Fruit fly (Drosophila melanogaster) whole organism, embryonic: ENCODE measurements around the gene Pop4.

Experiments
- Adf1 ChIP-seq: fragments of 200-800 bp; sonication (Bioruptor generic); IDR thresholded peaks from 2 replicates; pipeline ENCODE4 v1.3.6; 2022; ENCODE audit warnings: missing biosample characterization, missing genetic modification characterization
- Antp ChIP-seq: fragments of 200-800 bp; sonication (Bioruptor generic); optimal IDR thresholded peaks from 3 replicates; lab custom pipeline; 2016; ENCODE audit warnings: missing biosample characterization, missing genetic modification characterization
- Awh ChIP-seq: fragments of 200-800 bp; sonication (Bioruptor generic); IDR thresholded peaks from 2 replicates; pipeline ENCODE4, ENCODE4 v1.3.6; 2022; ENCODE audit warnings: missing biosample characterization, missing genetic modification characterization
- B-H2 ChIP-seq: fragments of 200-800 bp; sonication (Bioruptor generic); optimal IDR thresholded peaks from 2 replicates; lab custom pipeline; 2018; ENCODE audit warnings: missing biosample characterization, mild to moderate bottlenecking, missing genetic modification characterization
- Bteb2 ChIP-seq: fragments of 200-800 bp; sonication (Bioruptor generic); optimal IDR thresholded peaks from 2 replicates; lab custom pipeline; 2016; ENCODE audit warnings: missing biosample characterization, missing genetic modification characterization
- CG10979 ChIP-seq: fragments of 200-800 bp; sonication (Bioruptor generic); optimal IDR thresholded peaks from 2 replicates; lab custom pipeline; 2018; ENCODE audit warnings: missing biosample characterization, mild to moderate bottlenecking, missing genetic modification characterization, moderate library complexity
- CG14014 ChIP-seq: fragments of 200-800 bp; sonication (Bioruptor generic); IDR thresholded peaks from 2 replicates; pipeline ENCODE4 v1.3.6; 2022; ENCODE audit warnings: missing biosample characterization, missing genetic modification characterization
- CG15269 ChIP-seq: fragments of 200-800 bp; sonication (Bioruptor generic); optimal IDR thresholded peaks from 2 replicates; lab custom pipeline; 2018; ENCODE audit warnings: missing biosample characterization, mild to moderate bottlenecking, missing genetic modification characterization, moderate library complexity
- CG17359 ChIP-seq: fragments of 200-800 bp; sonication (Bioruptor generic); optimal IDR thresholded peaks from 3 replicates; lab custom pipeline; 2018; ENCODE audit warnings: missing biosample characterization, mild to moderate bottlenecking, missing genetic modification characterization, moderate library complexity
- CG17385 ChIP-seq: fragments of 200-800 bp; sonication (Bioruptor generic); optimal IDR thresholded peaks from 3 replicates; lab custom pipeline; 2018; ENCODE audit warnings: missing biosample characterization, mild to moderate bottlenecking, missing genetic modification characterization
- CG2129 ChIP-seq: fragments of 200-800 bp; sonication (Bioruptor generic); IDR thresholded peaks from 2 replicates; pipeline ENCODE4 v1.3.6; 2022; ENCODE audit warnings: missing biosample characterization, missing genetic modification characterization; ENCODE audit not compliant: partially characterized antibody
- CG2199 ChIP-seq: fragments of 200-800 bp; sonication (Bioruptor generic); IDR thresholded peaks from 3 replicates; pipeline ENCODE4 v1.3.6; 2022; ENCODE audit warnings: missing biosample characterization, missing genetic modification characterization
- CG2202 ChIP-seq: fragments of 200-800 bp; sonication (Bioruptor generic); optimal IDR thresholded peaks from 2 replicates; lab custom pipeline; 2018; ENCODE audit warnings: missing biosample characterization, mild to moderate bottlenecking, missing genetic modification characterization
- CG2875 ChIP-seq: fragments of 200-800 bp; sonication (Bioruptor generic); optimal IDR thresholded peaks from 2 replicates; lab custom pipeline; 2017; ENCODE audit warnings: missing biosample characterization, mild to moderate bottlenecking, missing genetic modification characterization, missing genetic modification reagents
- CG4854 ChIP-seq: fragments of 200-800 bp; sonication (Bioruptor generic); optimal IDR thresholded peaks from 2 replicates; lab custom pipeline; 2016; ENCODE audit warnings: missing biosample characterization, missing genetic modification characterization, inconsistent platforms
- CG5245 ChIP-seq: fragments of 200-800 bp; sonication (Bioruptor generic); optimal IDR thresholded peaks from 3 replicates; lab custom pipeline; 2016; ENCODE audit warnings: missing biosample characterization, missing genetic modification characterization
- CG5953 ChIP-seq: fragments of 200-800 bp; sonication (Bioruptor generic); IDR thresholded peaks from 2 replicates; pipeline ENCODE4 v1.3.6; 2022; ENCODE audit warnings: missing biosample characterization, missing genetic modification characterization
- CG7745 ChIP-seq: fragments of 200-800 bp; sonication (Bioruptor generic); optimal IDR thresholded peaks from 2 replicates; lab custom pipeline; 2018; ENCODE audit warnings: missing biosample characterization, mild to moderate bottlenecking, missing genetic modification characterization, moderate library complexity
- CG9797 ChIP-seq: fragments of 200-800 bp; sonication (Bioruptor generic); optimal IDR thresholded peaks from 3 replicates; lab custom pipeline; 2018; ENCODE audit warnings: missing biosample characterization, mild to moderate bottlenecking, missing genetic modification characterization
- CTCF ChIP-seq: fragments of 200-800 bp; sonication (Bioruptor generic); optimal IDR thresholded peaks from 2 replicates; lab custom pipeline; 2017; ENCODE audit warnings: missing biosample characterization, mild to moderate bottlenecking, missing genetic modification characterization, moderate library complexity
- E2f1 ChIP-seq: fragments of 200-800 bp; sonication (Bioruptor generic); IDR thresholded peaks from 2 replicates; pipeline ENCODE4 v1.3.6; 2022; ENCODE audit warnings: missing biosample characterization, missing genetic modification characterization
- Hmr ChIP-seq: fragments of 200-800 bp; sonication (Bioruptor generic); optimal IDR thresholded peaks from 3 replicates; lab custom pipeline; 2017; ENCODE audit warnings: mild to moderate bottlenecking, missing biosample characterization, missing genetic modification reagents, missing genetic modification characterization
- Hr39 ChIP-seq: fragments of >200 bp; optimal IDR thresholded peaks from 2 replicates; lab custom pipeline; 2017
- Hr78 ChIP-seq, 2 experiments: fragments of 200-800 bp in 1 of 2; fragments of >200 bp in 1 of 2; sonication (Bioruptor generic) in 1 of 2; optimal IDR thresholded peaks; 2 replicates each; lab custom pipeline; 2017 to 2019; ENCODE audit warnings: missing biosample characterization in 2 of 2, missing genetic modification characterization in 2 of 2, mild to moderate bottlenecking in 1 of 2, moderate library complexity in 1 of 2
- Lpt ChIP-seq: fragments of >200 bp; optimal IDR thresholded peaks from 2 replicates; lab custom pipeline; 2018; ENCODE audit warnings: missing biosample characterization, missing genetic modification characterization
- Meics ChIP-seq: fragments of 200-800 bp; sonication (Bioruptor generic); optimal IDR thresholded peaks from 2 replicates; lab custom pipeline; 2017; ENCODE audit warnings: missing biosample characterization, mild to moderate bottlenecking, missing genetic modification characterization
- NC2β ChIP-seq: fragments of 200-800 bp; sonication (Bioruptor generic); optimal IDR thresholded peaks from 2 replicates; lab custom pipeline; 2016; ENCODE audit warnings: missing biosample characterization, missing genetic modification characterization
- Ravus ChIP-seq: fragments of 200-800 bp; sonication (Bioruptor generic); IDR thresholded peaks from 2 replicates; pipeline ENCODE4 v1.3.6; 2022; ENCODE audit warnings: missing biosample characterization, missing genetic modification characterization
- Sry-β ChIP-seq: fragments of 200-800 bp; sonication (Bioruptor generic); optimal IDR thresholded peaks from 2 replicates; lab custom pipeline; 2018; ENCODE audit warnings: missing biosample characterization, mild to moderate bottlenecking, missing genetic modification characterization, moderate library complexity
- al ChIP-seq: fragments of 200-800 bp; sonication (Bioruptor generic); IDR thresholded peaks from 2 replicates; pipeline ENCODE4 v1.3.6; 2022; ENCODE audit warnings: missing biosample characterization, missing genetic modification characterization
- bowl ChIP-seq: fragments of 200-800 bp; sonication (Bioruptor generic); IDR thresholded peaks from 2 replicates; pipeline ENCODE4 v1.3.6; 2022; ENCODE audit warnings: missing biosample characterization, missing genetic modification characterization
- cad ChIP-seq: fragments of >200 bp; optimal IDR thresholded peaks from 2 replicates; lab custom pipeline; 2017; ENCODE audit warnings: missing biosample characterization, missing genetic modification characterization
- chn ChIP-seq: fragments of 200-800 bp; sonication (Bioruptor generic); optimal IDR thresholded peaks from 2 replicates; lab custom pipeline; 2016; ENCODE audit warnings: missing biosample characterization, missing genetic modification characterization
- dmrt11E ChIP-seq: fragments of 200-800 bp; sonication (Bioruptor generic); optimal IDR thresholded peaks from 3 replicates; lab custom pipeline; 2018; ENCODE audit warnings: missing biosample characterization, mild to moderate bottlenecking, missing genetic modification characterization, moderate library complexity
- ems ChIP-seq: fragments of 200-800 bp; sonication (Bioruptor generic); optimal IDR thresholded peaks from 3 replicates; lab custom pipeline; 2016; ENCODE audit warnings: missing biosample characterization, missing genetic modification characterization
- ewg ChIP-seq: fragments of 200-800 bp; sonication (Bioruptor generic); optimal IDR thresholded peaks from 3 replicates; lab custom pipeline; 2017; ENCODE audit warnings: mild to moderate bottlenecking, missing biosample characterization, missing genetic modification reagents, missing genetic modification characterization
- fd96Cb ChIP-seq: fragments of 200-800 bp; sonication (Bioruptor generic); optimal IDR thresholded peaks from 2 replicates; lab custom pipeline; 2018; ENCODE audit warnings: missing biosample characterization, mild to moderate bottlenecking, missing genetic modification characterization, moderate library complexity
- lilli ChIP-seq: fragments of 200-800 bp; sonication (Bioruptor generic); optimal IDR thresholded peaks from 3 replicates; lab custom pipeline; 2016; ENCODE audit warnings: missing biosample characterization, missing genetic modification characterization
- lola ChIP-seq, 3 experiments: fragments of >200 bp in 2 of 3; fragments of 200-800 bp in 1 of 3; sonication (Bioruptor generic) in 1 of 3; optimal IDR thresholded peaks; 2 replicates each; lab custom pipeline; 2017 to 2019; ENCODE audit warnings: missing biosample characterization in 3 of 3, missing genetic modification characterization in 3 of 3, mild to moderate bottlenecking in 1 of 3, moderate library complexity in 1 of 3
- mirr ChIP-seq: fragments of 200-800 bp; sonication (Bioruptor generic); optimal IDR thresholded peaks from 3 replicates; lab custom pipeline; 2018; ENCODE audit warnings: missing biosample characterization, mild to moderate bottlenecking, missing genetic modification characterization
- onecut ChIP-seq: fragments of 200-800 bp; sonication (Bioruptor generic); IDR thresholded peaks from 2 replicates; pipeline ENCODE4 v1.3.6; 2022; ENCODE audit warnings: missing biosample characterization, missing genetic modification characterization
- org-1 ChIP-seq: fragments of 200-800 bp; sonication (Bioruptor generic); optimal IDR thresholded peaks from 2 replicates; lab custom pipeline; 2017; ENCODE audit warnings: missing biosample characterization, missing genetic modification characterization
- prd ChIP-seq, 3 experiments: fragments of >200 bp in 2 of 3; fragments of 200-800 bp in 1 of 3; sonication (Bioruptor generic) in 1 of 3; optimal IDR thresholded peaks in 2 of 3; IDR thresholded peaks in 1 of 3; 2 replicates in 2 of 3; 3 replicates in 1 of 3; pipeline versions ENCODE4 v1.3.6 to Lab custom; 2017 to 2022; ENCODE audit warnings: missing biosample characterization in 1 of 3, missing genetic modification characterization in 1 of 3
- run ChIP-seq: fragments of 200-800 bp; sonication (Bioruptor generic); optimal IDR thresholded peaks from 3 replicates; lab custom pipeline; 2018; ENCODE audit warnings: missing biosample characterization, mild to moderate bottlenecking, missing genetic modification characterization
- sc ChIP-seq, 3 experiments: fragments of >200 bp in 2 of 3; fragments of 200-800 bp in 1 of 3; sonication (Bioruptor generic) in 1 of 3; optimal IDR thresholded peaks; 2 replicates in 2 of 3; 3 replicates in 1 of 3; lab custom pipeline; 2017; ENCODE audit warnings: mild to moderate bottlenecking in 1 of 3, missing biosample characterization in 1 of 3, missing genetic modification characterization in 1 of 3, missing genetic modification reagents in 1 of 3
- sens ChIP-seq: fragments of 200-800 bp; sonication (Bioruptor generic); peaks from one replicate; lab custom pipeline; 2016; ENCODE audit warnings: missing biosample characterization, missing genetic modification characterization
- slou ChIP-seq: fragments of 200-800 bp; sonication (Bioruptor generic); optimal IDR thresholded peaks from 3 replicates; lab custom pipeline; 2016; ENCODE audit warnings: missing biosample characterization, missing genetic modification characterization
- twi ChIP-seq: fragments of 200-800 bp; optimal IDR thresholded peaks from 2 replicates; lab custom pipeline; 2019; ENCODE audit warnings: missing biosample characterization, mild to moderate bottlenecking, missing genetic modification characterization, moderate library complexity
- unpg ChIP-seq: fragments of 200-800 bp; sonication (Bioruptor generic); optimal IDR thresholded peaks from 3 replicates; lab custom pipeline; 2018; ENCODE audit warnings: missing biosample characterization, mild to moderate bottlenecking, missing genetic modification characterization, moderate library complexity

The Pop4 gene

DNA sequence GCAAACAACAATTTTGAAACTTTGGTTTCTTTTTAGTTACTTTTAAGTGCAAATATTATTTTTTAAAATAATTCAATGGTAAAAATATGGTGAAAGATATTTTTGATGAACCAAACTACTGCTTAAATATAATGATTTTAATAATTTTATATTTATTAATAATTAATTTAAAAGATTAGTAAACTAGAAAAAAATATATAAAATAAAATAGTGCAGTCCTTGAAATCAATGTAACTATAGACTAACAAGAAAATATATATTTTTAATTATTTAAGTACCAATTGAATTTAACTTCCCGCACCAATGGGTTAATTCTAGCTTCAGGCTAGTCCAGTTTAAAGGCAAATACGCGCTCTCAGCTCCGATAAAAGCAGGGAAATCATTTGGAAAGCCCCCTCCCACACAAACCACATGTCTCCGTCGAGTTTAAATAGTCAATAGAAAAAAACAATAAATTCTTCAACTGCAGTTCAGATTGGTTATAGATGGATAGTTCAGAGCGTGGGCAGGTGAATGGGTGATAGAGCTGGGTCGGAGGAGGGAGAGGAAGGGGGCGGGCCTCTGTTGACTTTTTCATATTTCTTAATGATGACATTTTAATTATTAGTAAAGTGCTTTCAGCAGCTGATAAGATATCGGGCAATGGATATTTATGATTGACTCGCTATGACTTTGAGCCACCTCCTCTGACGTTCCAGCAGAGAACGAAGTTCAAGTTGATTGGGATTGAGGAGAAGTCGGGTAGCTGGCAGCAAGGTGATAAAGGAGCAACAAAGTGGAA is 16.3 kb downstream of the Pop4 start (continued):
- TF ChIP-seq Hr78 (GFP tag; optimal IDR thresholded peaks at IDR 0.05; lab: Kevin White, UChicago): peak in 1 of 2 experiments; percentile 35
- TF ChIP-seq CG17385: peak; percentile 21
- TF ChIP-seq org-1 (GFP tag; lab: Kevin White, UChicago): no peak
- TF ChIP-seq chn (GFP tag; lab: Kevin White, UChicago): no peak
- TF ChIP-seq CG15269 (tag; lab: Kevin White, UChicago): peak; percentile 6
- peak; percentile 54 for TF ChIP-seq mirr (GFP tag; lab: Kevin White, UChicago)
- TF ChIP-seq Antp (GFP tag; lab: Kevin White, UChicago): no peak
- TF ChIP-seq Hr39 (lab: Kevin White, UChicago): no peak
- no peak for TF ChIP-seq CTCF
- no peak for TF ChIP-seq Sry-β (GFP tag; lab: Kevin White, UChicago)
- TF ChIP-seq lola (GFP tag; optimal IDR thresholded peaks at IDR 0.05; lab: Kevin White, UChicago): peak in 1 of 3 experiments; percentile 65
- TF ChIP-seq dmrt11E (tag; lab: Kevin White, UChicago): peak; percentile 16
- TF ChIP-seq CG2199 (GFP tag; lab: Robert Waterston, UW): no peak
- no peak for TF ChIP-seq Adf1 (GFP tag; lab: Robert Waterston, UW)
- TF ChIP-seq al (GFP tag; lab: Robert Waterston, UW): no peak
- TF ChIP-seq Awh (GFP tag; lab: Robert Waterston, UW): no peak
- no peak for TF ChIP-seq CG5245 (GFP tag; lab: Kevin White, UChicago)
- peak; percentile 47 for TF ChIP-seq CG7745 (tag; lab: Kevin White, UChicago)
- TF ChIP-seq CG4854 (GFP tag; lab: Kevin White, UChicago): no peak
- TF ChIP-seq E2f1 (GFP tag; lab: Robert Waterston, UW): no peak
- TF ChIP-seq CG17359 (tag; lab: Kevin White, UChicago): no peak
- TF ChIP-seq twi (tag; lab: Kevin White, UChicago): peak; percentile 18
- peak; percentile 9 for TF ChIP-seq cad (GFP tag; lab: Kevin White, UChicago)
- no peak for TF ChIP-seq ems (GFP tag; lab: Kevin White, UChicago)
- TF ChIP-seq lilli: no peak
- TF ChIP-seq unpg (GFP tag; lab: Kevin White, UChicago): no peak
- TF ChIP-seq Bteb2 (GFP tag; lab: Kevin White, UChicago): no peak
- TF ChIP-seq CG2202 (tag; lab: Kevin White, UChicago): peak; percentile 24
- no peak for TF ChIP-seq prd (optimal IDR thresholded peaks at IDR 0.05; lab: Kevin White, UChicago)
- TF ChIP-seq prd (GFP tag; IDR thresholded peaks at IDR 0.05; lab: Robert Waterston, UW): no peak
- TF ChIP-seq run: peak; percentile 23
- TF ChIP-seq CG2129: no peak
- TF ChIP-seq ewg: no peak
- no peak for TF ChIP-seq sc (optimal IDR thresholded peaks at IDR 0.05; lab: Kevin White, UChicago)
- no peak for TF ChIP-seq sc (GFP tag; optimal IDR thresholded peaks at IDR 0.05; lab: Kevin White, UChicago)
- TF ChIP-seq slou (GFP tag; lab: Kevin White, UChicago): no peak
- no peak for TF ChIP-seq bowl
- TF ChIP-seq CG10979 (tag; lab: Kevin White, UChicago): peak; percentile 48
- peak; percentile 11 for TF ChIP-seq Meics (GFP tag; lab: Kevin White, UChicago)
- no peak for TF ChIP-seq CG2875 (GFP tag; lab: Kevin White, UChicago)
- TF ChIP-seq fd96Cb (tag; lab: Kevin White, UChicago): peak; percentile 39
- TF ChIP-seq Ravus (GFP tag; lab: Robert Waterston, UW): no peak
- no peak for TF ChIP-seq CG14014 (GFP tag; lab: Robert Waterston, UW)
- TF ChIP-seq Hmr: no peak
- TF ChIP-seq onecut (GFP tag; lab: Robert Waterston, UW): peak; percentile 29; the same call in 1 of the 2 replicates
- TF ChIP-seq CG9797 (GFP tag; lab: Kevin White, UChicago): no peak
- no peak for TF ChIP-seq B-H2
- peak; percentile 71 for TF ChIP-seq sens (GFP tag; lab: Kevin White, UChicago)
- TF ChIP-seq CG5953: no peak
- TF ChIP-seq Lpt (GFP tag; lab: Kevin White, UChicago): no peak
- no peak for TF ChIP-seq NC2β (GFP tag; lab: Kevin White, UChicago)
